Worm (Caenorhabditis elegans) whole organism, late embryonic: ENCODE measurements around the gene R07B1.13.

ENCODE experiments used
- C08G9.2 ChIP-seq: sonication (generic microtip); optimal IDR thresholded peaks from 2 replicates; lab custom pipeline; 2016; ENCODE audit warnings: mild to moderate bottlenecking, missing genetic modification characterization, moderate library complexity, missing compliant biosample characterization
- C38D4.7 ChIP-seq: fragments of 200-800 bp; sonication (Bioruptor generic); optimal IDR thresholded peaks from 2 replicates; lab custom pipeline; 2018; ENCODE audit warnings: mild to moderate bottlenecking, missing genetic modification characterization, moderate library complexity, missing compliant biosample characterization
- F13H6.1 ChIP-seq: sonication (generic microtip); optimal IDR thresholded peaks from 2 replicates; lab custom pipeline; 2016; ENCODE audit warnings: missing genetic modification characterization, missing compliant biosample characterization
- K02D7.2 ChIP-seq: sonication (generic microtip); optimal IDR thresholded peaks from 2 replicates; lab custom pipeline; 2017; ENCODE audit warnings: mild to moderate bottlenecking, missing genetic modification characterization, missing compliant biosample characterization
- K09A11.1 ChIP-seq: sonication (generic microtip); optimal IDR thresholded peaks from 2 replicates; lab custom pipeline; 2017; ENCODE audit warnings: antibody characterized with exemption, mild to moderate bottlenecking, missing genetic modification characterization, missing compliant biosample characterization; ENCODE audit not compliant: insufficient read depth
- T23F11.4 ChIP-seq: fragments of 200-800 bp; sonication (Bioruptor generic); optimal IDR thresholded peaks from 2 replicates; lab custom pipeline; 2018; ENCODE audit warnings: mild to moderate bottlenecking, missing genetic modification characterization, missing compliant biosample characterization
- ahr-1 ChIP-seq: sonication (generic microtip); optimal IDR thresholded peaks from 2 replicates; lab custom pipeline; 2016; ENCODE audit warnings: missing genetic modification characterization, missing compliant biosample characterization
- ceh-2 ChIP-seq: sonication (generic microtip); optimal IDR thresholded peaks from 2 replicates; lab custom pipeline; 2016; ENCODE audit warnings: missing genotype, missing genetic modification characterization, missing compliant biosample characterization
- ceh-22 ChIP-seq: sonication (generic microtip); optimal IDR thresholded peaks from 2 replicates; lab custom pipeline; 2017; ENCODE audit warnings: missing biosample characterization, missing genetic modification characterization
- ceh-34 ChIP-seq: sonication (generic microtip); optimal IDR thresholded peaks from 2 replicates; lab custom pipeline; 2016; ENCODE audit warnings: mild to moderate bottlenecking, missing genetic modification characterization, missing compliant biosample characterization
- ceh-45 ChIP-seq: fragments of 200-800 bp; sonication (Bioruptor generic); IDR thresholded peaks from 2 replicates; pipeline ENCODE4 v1.3.6; 2022; ENCODE audit warnings: missing genetic modification reagents, missing genetic modification characterization, missing compliant biosample characterization
- ceh-48 ChIP-seq: sonication (generic microtip); optimal IDR thresholded peaks from 2 replicates; lab custom pipeline; 2016; ENCODE audit warnings: missing genetic modification characterization, inconsistent platforms, missing compliant biosample characterization
- ceh-9 ChIP-seq: sonication (generic microtip); optimal IDR thresholded peaks from 2 replicates; lab custom pipeline; 2016; ENCODE audit warnings: mild to moderate bottlenecking, missing genetic modification characterization, inconsistent platforms, missing compliant biosample characterization
- che-1 ChIP-seq: sonication (generic microtip); optimal IDR thresholded peaks from 2 replicates; lab custom pipeline; 2016; ENCODE audit warnings: mild to moderate bottlenecking, missing genetic modification characterization, missing compliant biosample characterization
- dve-1 ChIP-seq: sonication (generic microtip); optimal IDR thresholded peaks from 2 replicates; lab custom pipeline; 2017; ENCODE audit warnings: antibody characterized with exemption, mild to moderate bottlenecking, missing genetic modification characterization, missing compliant biosample characterization
- elt-2 ChIP-seq: sonication (generic microtip); optimal IDR thresholded peaks from 2 replicates; lab custom pipeline; 2016; ENCODE audit warnings: missing genetic modification reagents, missing genetic modification characterization, missing compliant biosample characterization
- ets-4 ChIP-seq: sonication (generic microtip); optimal IDR thresholded peaks from 2 replicates; lab custom pipeline; 2016; ENCODE audit warnings: missing genetic modification characterization, missing compliant biosample characterization
- fax-1 ChIP-seq: sonication (generic microtip); optimal IDR thresholded peaks from 2 replicates; lab custom pipeline; 2016; ENCODE audit warnings: missing genotype, missing genetic modification characterization, missing compliant biosample characterization
- fkh-6 ChIP-seq: sonication (generic microtip); optimal IDR thresholded peaks from 2 replicates; lab custom pipeline; 2016; ENCODE audit warnings: missing genetic modification characterization, missing compliant biosample characterization
- hlh-13 ChIP-seq: fragments of 200-800 bp; sonication (Bioruptor generic); optimal IDR thresholded peaks from 2 replicates; lab custom pipeline; 2018; ENCODE audit warnings: mild to moderate bottlenecking, missing genetic modification characterization, missing compliant biosample characterization
- hlh-15 ChIP-seq: sonication (generic microtip); optimal IDR thresholded peaks from 2 replicates; lab custom pipeline; 2016; ENCODE audit warnings: missing genetic modification characterization, missing compliant biosample characterization
- hlh-30 ChIP-seq: sonication (generic microtip); optimal IDR thresholded peaks from 2 replicates; lab custom pipeline; 2017; ENCODE audit warnings: antibody characterized with exemption, missing genetic modification characterization, missing compliant biosample characterization; ENCODE audit not compliant: insufficient read depth
- hlh-6 ChIP-seq: sonication (generic microtip); optimal IDR thresholded peaks from 2 replicates; lab custom pipeline; 2016; ENCODE audit warnings: missing genotype, missing genetic modification characterization, missing compliant biosample characterization
- mec-3 ChIP-seq: sonication (generic microtip); optimal IDR thresholded peaks from 2 replicates; lab custom pipeline; 2016; ENCODE audit warnings: borderline replicate concordance, missing genetic modification characterization, missing compliant biosample characterization
- nhr-11 ChIP-seq: fragments of 150-350 bp; optimal IDR thresholded peaks from 2 replicates; lab custom pipeline; 2014; ENCODE audit warnings: missing biosample characterization, missing genetic modification characterization
- nhr-232 ChIP-seq: sonication (generic microtip); optimal IDR thresholded peaks from 2 replicates; lab custom pipeline; 2016; ENCODE audit warnings: missing genetic modification characterization, missing compliant biosample characterization
- npax-4 ChIP-seq: sonication (generic microtip); optimal IDR thresholded peaks from 2 replicates; lab custom pipeline; 2016; ENCODE audit warnings: missing genetic modification characterization, missing compliant biosample characterization
- pat-9 ChIP-seq: fragments of 200-800 bp; sonication (Bioruptor generic); optimal IDR thresholded peaks from 2 replicates; lab custom pipeline; 2018; ENCODE audit warnings: mild to moderate bottlenecking, missing genetic modification characterization, moderate library complexity, missing compliant biosample characterization
- pha-2 ChIP-seq: sonication (generic microtip); optimal IDR thresholded peaks from 2 replicates; lab custom pipeline; 2017; ENCODE audit warnings: mild to moderate bottlenecking, missing genetic modification characterization, missing compliant biosample characterization
- pha-4 ChIP-seq: fragments of 150-350 bp; optimal IDR thresholded peaks from 2 replicates; lab custom pipeline; 2018; ENCODE audit warnings: missing biosample characterization, missing genetic modification reagents, missing genetic modification characterization
- pqm-1 ChIP-seq: sonication (generic microtip); optimal IDR thresholded peaks from 2 replicates; lab custom pipeline; 2016; ENCODE audit warnings: missing genetic modification characterization, missing compliant biosample characterization
- pros-1 ChIP-seq: fragments of 150-350 bp; optimal IDR thresholded peaks from 2 replicates; lab custom pipeline; 2014; ENCODE audit warnings: missing biosample characterization, missing genetic modification reagents, missing genetic modification characterization
- tbx-7 ChIP-seq: sonication (generic microtip); optimal IDR thresholded peaks from 2 replicates; lab custom pipeline; 2016; ENCODE audit warnings: missing genotype, missing genetic modification characterization, missing compliant biosample characterization
- unc-3 ChIP-seq, 2 experiments: fragments of 200-800 bp in 1 of 2; sonication (Bioruptor generic) in 1 of 2; sonication (generic microtip) in 1 of 2; conservative IDR thresholded peaks in 1 of 2; optimal IDR thresholded peaks in 1 of 2; 2 replicates each; pipeline versions ENCODE4 v1.3.6 to Lab custom; 2016 to 2022; ENCODE audit warnings: missing compliant biosample characterization in 2 of 2, missing genetic modification characterization in 2 of 2, missing genetic modification reagents in 1 of 2
- unc-55 ChIP-seq: sonication (generic microtip); optimal IDR thresholded peaks from 2 replicates; lab custom pipeline; 2017; ENCODE audit warnings: missing biosample characterization, missing genetic modification reagents, missing genetic modification characterization
- unc-86 ChIP-seq: sonication (generic microtip); optimal IDR thresholded peaks from 2 replicates; lab custom pipeline; 2016; ENCODE audit warnings: missing genetic modification characterization, missing compliant biosample characterization

The R07B1.13 gene

ce11 chrX:9868820-9869219 is 802 bp upstream of the R07B1.13 start, which contains the start of gene R07B1.7:
TSS of gene R07B1.7 (plus strand) at chrX:9869120.
- TF ChIP-seq elt-2 (tag; lab: Kevin White, UChicago) (no peak), ceh-22 (tag; lab: Kevin White, UChicago) (no peak), fkh-6 (no peak)

- no peak for TF ChIP-seq pha-2 (tag; lab: Kevin White, UChicago)
These were observed 2.9 kb downstream of the R07B1.13 start, which contains the start of gene R07B1.8 for ce11 chrX:9872554-9872953. TSS of gene R07B1.8 (minus strand) at chrX:9872654.

ce11 chrX:9877117-9877516 is 7.5 kb downstream of the R07B1.13 start, which contains the start of gene R07B1.9:
TSS of gene R07B1.9 (plus strand) at chrX:9877417.
- TF ChIP-seq K09A11.1 (tag; lab: Kevin White, UChicago) (no peak), pat-9 (no peak), elt-2 (tag; lab: Kevin White, UChicago) (no peak), ceh-22 (tag; lab: Kevin White, UChicago) (no peak), hlh-6 (tag; lab: Kevin White, UChicago) (no peak), nhr-232 (tag; lab: Kevin White, UChicago) (no peak), T23F11.4 (GFP tag; lab: Kevin White, UChicago) (no peak), C38D4.7 (GFP tag; lab: Kevin White, UChicago) (no peak), pha-4 (tag; lab: Kevin White, UChicago) (no peak), ceh-45 (GFP tag; lab: Robert Waterston, UW) (no peak), ahr-1 (no peak), F13H6.1 (tag; lab: Kevin White, UChicago) (no peak), pqm-1 (tag; lab: Kevin White, UChicago) (no peak), unc-3 (GFP tag; conservative IDR thresholded peaks at IDR 0.05; lab: Robert Waterston, UW) (no peak), unc-3 (tag; optimal IDR thresholded peaks at IDR 0.05; lab: Kevin White, UChicago) (no peak), K02D7.2 (tag; lab: Kevin White, UChicago) (no peak)

ce11 chrX:9882112-9882511 is 12.5 kb downstream of the R07B1.13 start, which contains the start of gene glo-1:
TSS of gene glo-1 (minus strand) at chrX:9882212.
- TF ChIP-seq C08G9.2 = no peak
- TF ChIP-seq pros-1 (tag; lab: Kevin White, UChicago) = no peak
- TF ChIP-seq nhr-232 (tag; lab: Kevin White, UChicago) = no peak

DNA sequence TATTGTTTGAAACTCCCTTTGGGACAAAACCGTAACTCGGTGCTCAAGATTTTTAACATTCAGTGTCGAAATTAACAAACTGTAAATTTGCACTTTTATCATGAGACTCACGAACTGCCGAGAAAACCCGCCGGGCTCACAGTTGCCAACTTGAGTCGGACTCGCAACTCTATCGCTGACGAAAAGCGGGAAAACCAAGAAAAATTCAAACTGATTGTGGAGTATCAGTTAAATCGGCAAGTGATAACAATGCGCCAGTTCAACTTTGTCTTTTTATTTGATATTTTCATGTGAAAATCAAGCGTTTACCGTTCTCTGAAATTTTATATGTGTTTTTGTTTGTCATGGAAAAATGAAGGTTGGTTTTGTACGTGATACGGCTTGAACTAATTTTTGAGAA is 12.9 kb downstream of the R07B1.13 start:
- TF ChIP-seq ceh-2 (tag; lab: Kevin White, UChicago) = no peak
- TF ChIP-seq, all 69 proteins: peak for 0

DNA sequence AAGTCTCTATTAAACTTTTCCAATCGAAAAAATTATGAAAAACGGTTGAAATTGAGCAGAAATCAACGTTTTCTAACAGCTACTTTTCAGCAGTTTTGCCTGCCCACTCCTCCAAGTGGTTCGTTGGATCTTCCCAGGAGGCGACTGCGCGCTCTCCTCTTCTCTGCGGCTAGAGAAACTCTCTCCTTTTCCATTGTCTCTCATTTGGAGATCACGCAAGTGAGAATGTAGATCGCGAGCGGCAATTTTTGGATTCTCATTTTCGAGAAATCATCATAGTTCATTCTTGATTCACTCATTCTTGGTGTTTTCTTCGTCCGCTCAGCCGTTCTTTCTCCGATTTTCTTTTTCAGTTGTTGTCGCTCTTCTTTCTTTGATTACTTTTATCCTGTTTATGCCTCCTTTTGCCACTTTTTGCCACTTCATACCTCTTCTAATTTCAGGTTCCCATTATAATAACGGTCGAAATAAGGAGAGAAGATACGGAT is 14.3 kb downstream of the R07B1.13 start, which contains the start of gene mrp-4:
Gene mrp-4, plus strand, starts transcription at position 438 of the 488 bp plus-strand sequence.
- no peak for TF ChIP-seq unc-86 (tag; lab: Kevin White, UChicago)
- TF ChIP-seq hlh-13 (GFP tag; lab: Kevin White, UChicago) = no peak
- no peak for TF ChIP-seq dve-1
- no peak for TF ChIP-seq ceh-48 (tag; lab: Kevin White, UChicago)
- no peak for TF ChIP-seq tbx-7 (tag; lab: Kevin White, UChicago)
- no peak for TF ChIP-seq ceh-34
- no peak for TF ChIP-seq hlh-30
- no peak for TF ChIP-seq fkh-6
- TF ChIP-seq fax-1 (tag; lab: Kevin White, UChicago) = no peak
- TF ChIP-seq mec-3 (tag; lab: Kevin White, UChicago) = no peak
- TF ChIP-seq nhr-11 (tag; lab: Kevin White, UChicago) = no peak
- no peak for TF ChIP-seq unc-55
- TF ChIP-seq che-1 = no peak
- no peak for TF ChIP-seq K09A11.1 (tag; lab: Kevin White, UChicago)
- TF ChIP-seq ets-4 (tag; lab: Kevin White, UChicago) = no peak
- no peak for TF ChIP-seq npax-4 (tag; lab: Kevin White, UChicago)
- TF ChIP-seq pha-2 (tag; lab: Kevin White, UChicago) = no peak
- TF ChIP-seq hlh-15 (tag; lab: Kevin White, UChicago) = no peak
- TF ChIP-seq ahr-1 = no peak
- no peak for TF ChIP-seq ceh-9 (tag; lab: Kevin White, UChicago)
